Worm (Caenorhabditis elegans): ENCODE results near the gene mdt-28.

ce11 chrV:15569702-15570430 is 5.3 kb downstream of the mdt-28 start, which contains the start of gene lsm-5:
- no peak for TF ChIP-seq unc-62 (GFP tag; optimal IDR thresholded peaks at IDR 0.05)
- TF ChIP-seq elt-3 (tag; optimal IDR thresholded peaks at IDR 0.05) = no peak
- TF ChIP-seq aly-2 (tag; optimal IDR thresholded peaks at IDR 0.05) = no peak
- no peak for TF ChIP-seq snpc-4 (tag; optimal IDR thresholded peaks at IDR 0.05)
- TF ChIP-seq ztf-11 (tag; optimal IDR thresholded peaks at IDR 0.05) = no peak
- peak; percentile 27 for TF ChIP-seq elt-2 (tag; optimal IDR thresholded peaks at IDR 0.05)

Data from whole organism, L3 larva.